Fruit fly (Drosophila melanogaster) whole organism, prepupa: ENCODE results near the gene Fer3HCH.

Source experiments
- Blimp-1 ChIP-seq: fragments of 200-800 bp; sonication (Bioruptor generic); optimal IDR thresholded peaks from 3 replicates; lab custom pipeline; 2017; ENCODE audit warnings: missing biosample characterization, missing genetic modification characterization, mild to moderate bottlenecking, moderate library complexity, missing genetic modification reagents
- CG10631 ChIP-seq: fragments of 200-800 bp; sonication (Bioruptor generic); optimal IDR thresholded peaks from 2 replicates; lab custom pipeline; 2016; ENCODE audit warnings: missing biosample characterization, missing genetic modification characterization
- CG10669 ChIP-seq: fragments of 200-800 bp; sonication (Bioruptor generic); optimal IDR thresholded peaks from 3 replicates; lab custom pipeline; 2018; ENCODE audit warnings: missing biosample characterization, mild to moderate bottlenecking, missing genetic modification characterization, moderate library complexity
- CG11294 ChIP-seq: fragments of 200-800 bp; sonication (Bioruptor generic); IDR thresholded peaks from 2 replicates; pipeline ENCODE4 v1.3.6; 2022; ENCODE audit warnings: missing biosample characterization, missing genetic modification characterization
- CG11762 ChIP-seq: fragments of 200-800 bp; sonication (Bioruptor generic); optimal IDR thresholded peaks from 3 replicates; lab custom pipeline; 2016; ENCODE audit warnings: missing biosample characterization, missing genetic modification characterization; ENCODE audit not compliant: insufficient read depth
- CG11902 ChIP-seq: fragments of 200-800 bp; sonication (Bioruptor generic); optimal IDR thresholded peaks from 3 replicates; lab custom pipeline; 2016; ENCODE audit warnings: missing biosample characterization, missing genetic modification characterization
- CG15336 ChIP-seq: fragments of 200-800 bp; sonication (Bioruptor generic); IDR thresholded peaks from 2 replicates; pipeline ENCODE4 v1.3.6; 2022; ENCODE audit warnings: missing biosample characterization, missing genetic modification characterization
- CG16779 ChIP-seq: fragments of 200-800 bp; sonication (Bioruptor generic); optimal IDR thresholded peaks from 3 replicates; lab custom pipeline; 2017; ENCODE audit warnings: missing biosample characterization, mild to moderate bottlenecking, missing genetic modification characterization
- CG31627 ChIP-seq: fragments of 200-800 bp; sonication (Bioruptor generic); optimal IDR thresholded peaks from 3 replicates; lab custom pipeline; 2016; ENCODE audit warnings: missing biosample characterization, missing genetic modification characterization
- CG32006 ChIP-seq: fragments of 200-800 bp; sonication (Bioruptor generic); optimal IDR thresholded peaks from 3 replicates; lab custom pipeline; 2017; ENCODE audit warnings: missing biosample characterization, mild to moderate bottlenecking, missing genetic modification characterization
- CG34406 ChIP-seq: fragments of 200-800 bp; sonication (Bioruptor generic); optimal IDR thresholded peaks from 3 replicates; lab custom pipeline; 2016; ENCODE audit warnings: missing biosample characterization, missing genetic modification characterization
- CG3919 ChIP-seq: fragments of 200-800 bp; sonication (Bioruptor generic); optimal IDR thresholded peaks from 3 replicates; lab custom pipeline; 2016; ENCODE audit warnings: missing biosample characterization, missing genetic modification characterization
- CG4318 ChIP-seq: fragments of 200-800 bp; sonication (Bioruptor generic); optimal IDR thresholded peaks from 3 replicates; lab custom pipeline; 2017; ENCODE audit warnings: missing biosample characterization, mild to moderate bottlenecking, missing genetic modification characterization
- CG6163 ChIP-seq: fragments of 200-800 bp; sonication (Bioruptor generic); IDR thresholded peaks from 3 replicates; pipeline ENCODE4 v1.3.6; 2022; ENCODE audit warnings: missing biosample characterization, missing genetic modification characterization
- CG6276 ChIP-seq: fragments of 200-800 bp; sonication (Bioruptor generic); optimal IDR thresholded peaks from 2 replicates; lab custom pipeline; 2017; ENCODE audit warnings: missing biosample characterization, mild to moderate bottlenecking, missing genetic modification characterization
- CG6854 ChIP-seq: fragments of 200-800 bp; sonication (Bioruptor generic); optimal IDR thresholded peaks from 2 replicates; lab custom pipeline; 2017; ENCODE audit warnings: missing biosample characterization, mild to moderate bottlenecking, missing genetic modification characterization
- CG8319 ChIP-seq: fragments of 200-800 bp; sonication (Bioruptor generic); optimal IDR thresholded peaks from 3 replicates; lab custom pipeline; 2016; ENCODE audit warnings: missing biosample characterization, missing genetic modification characterization
- CG9139 ChIP-seq: fragments of 200-800 bp; sonication (Bioruptor generic); optimal IDR thresholded peaks from 3 replicates; lab custom pipeline; 2017; ENCODE audit warnings: missing biosample characterization, mild to moderate bottlenecking, missing genetic modification characterization
- Eip75B ChIP-seq: fragments of 200-800 bp; sonication (Bioruptor generic); optimal IDR thresholded peaks from 3 replicates; lab custom pipeline; 2016; ENCODE audit warnings: missing biosample characterization, missing genetic modification characterization
- Eip93F ChIP-seq: fragments of 200-800 bp; sonication (Bioruptor generic); optimal IDR thresholded peaks from 2 replicates; lab custom pipeline; 2016; ENCODE audit warnings: missing biosample characterization, mild to moderate bottlenecking, missing genetic modification characterization
- Ets21C ChIP-seq: fragments of 200-800 bp; sonication (Bioruptor generic); optimal IDR thresholded peaks from 3 replicates; lab custom pipeline; 2016; ENCODE audit warnings: missing biosample characterization, missing genetic modification characterization
- Ets96B ChIP-seq: fragments of 200-800 bp; optimal IDR thresholded peaks from 2 replicates; lab custom pipeline; 2019; ENCODE audit warnings: missing biosample characterization, mild to moderate bottlenecking, missing genetic modification characterization, moderate library complexity
- Gug ChIP-seq: fragments of 200-800 bp; sonication (Bioruptor generic); IDR thresholded peaks from 2 replicates; pipeline ENCODE4 v1.3.6; 2022; ENCODE audit warnings: missing biosample characterization, missing genetic modification characterization
- Hr39 ChIP-seq: fragments of 200-800 bp; sonication (Bioruptor generic); optimal IDR thresholded peaks from 2 replicates; lab custom pipeline; 2016; ENCODE audit warnings: missing biosample characterization, missing genetic modification characterization
- Lpt ChIP-seq: fragments of 200-800 bp; sonication (Bioruptor generic); optimal IDR thresholded peaks from 3 replicates; lab custom pipeline; 2016; ENCODE audit warnings: missing biosample characterization, missing genetic modification characterization
- Met ChIP-seq: fragments of 200-800 bp; sonication (Bioruptor generic); optimal IDR thresholded peaks from 3 replicates; lab custom pipeline; 2016; ENCODE audit warnings: missing biosample characterization, missing genetic modification characterization
- OdsH ChIP-seq: fragments of 200-800 bp; sonication (Bioruptor generic); optimal IDR thresholded peaks from 3 replicates; lab custom pipeline; 2016; ENCODE audit warnings: missing biosample characterization, missing genetic modification characterization
- Smox ChIP-seq: fragments of 200-800 bp; sonication (Bioruptor generic); optimal IDR thresholded peaks from 3 replicates; lab custom pipeline; 2016; ENCODE audit warnings: missing biosample characterization, missing genetic modification characterization
- Sox102F ChIP-seq: fragments of 200-800 bp; sonication (Bioruptor generic); optimal IDR thresholded peaks from 2 replicates; lab custom pipeline; 2016; ENCODE audit warnings: missing biosample characterization, mild to moderate bottlenecking, missing genetic modification characterization
- Sox14 ChIP-seq: fragments of 200-800 bp; sonication (Bioruptor generic); optimal IDR thresholded peaks from 3 replicates; lab custom pipeline; 2016; ENCODE audit warnings: missing biosample characterization, missing genetic modification characterization
- Sox15 ChIP-seq: fragments of 200-800 bp; sonication (Bioruptor generic); optimal IDR thresholded peaks from 3 replicates; lab custom pipeline; 2016; ENCODE audit warnings: missing biosample characterization, missing genetic modification characterization
- achi ChIP-seq: fragments of 200-800 bp; sonication (Bioruptor generic); optimal IDR thresholded peaks from 3 replicates; lab custom pipeline; 2016; ENCODE audit warnings: missing biosample characterization, missing genetic modification characterization
- acj6 ChIP-seq: fragments of 200-800 bp; sonication (Bioruptor generic); optimal IDR thresholded peaks from 3 replicates; lab custom pipeline; 2016; ENCODE audit warnings: missing biosample characterization, missing genetic modification characterization
- cyc ChIP-seq: fragments of 200-800 bp; sonication (Bioruptor generic); optimal IDR thresholded peaks from 3 replicates; lab custom pipeline; 2016; ENCODE audit warnings: missing biosample characterization, missing genetic modification characterization
- dac ChIP-seq: fragments of 200-800 bp; sonication (Bioruptor generic); optimal IDR thresholded peaks from 2 replicates; lab custom pipeline; 2017; ENCODE audit warnings: missing biosample characterization, mild to moderate bottlenecking, missing genetic modification characterization
- eg ChIP-seq: fragments of 200-800 bp; sonication (Bioruptor generic); IDR thresholded peaks from 3 replicates; pipeline ENCODE4 v1.3.6; 2022; ENCODE audit warnings: missing biosample characterization, missing genetic modification characterization
- fd59A ChIP-seq: fragments of 200-800 bp; sonication (Bioruptor generic); optimal IDR thresholded peaks from 2 replicates; lab custom pipeline; 2017; ENCODE audit warnings: missing biosample characterization, mild to moderate bottlenecking, missing genetic modification characterization, missing genetic modification reagents
- fkh ChIP-seq: fragments of 200-800 bp; sonication (Bioruptor generic); optimal IDR thresholded peaks from 3 replicates; lab custom pipeline; 2017; ENCODE audit warnings: missing biosample characterization, mild to moderate bottlenecking, missing genetic modification characterization, moderate library complexity
- lz ChIP-seq: fragments of 200-800 bp; sonication (Bioruptor generic); optimal IDR thresholded peaks from 3 replicates; lab custom pipeline; 2016; ENCODE audit warnings: missing biosample characterization, missing genetic modification characterization
- net ChIP-seq: fragments of 200-800 bp; sonication (Bioruptor generic); optimal IDR thresholded peaks from 3 replicates; lab custom pipeline; 2016; ENCODE audit warnings: missing biosample characterization, missing genetic modification characterization
- pdm3 ChIP-seq: fragments of 200-800 bp; sonication (Bioruptor generic); optimal IDR thresholded peaks from 3 replicates; lab custom pipeline; 2016; ENCODE audit warnings: missing biosample characterization, missing genetic modification characterization
- salr ChIP-seq, 2 experiments: fragments of 200-800 bp; sonication (Bioruptor generic); optimal IDR thresholded peaks; 3 replicates each; lab custom pipeline; 2016 to 2018; ENCODE audit warnings: missing biosample characterization in 2 of 2, missing genetic modification characterization in 2 of 2, mild to moderate bottlenecking in 1 of 2
- spab ChIP-seq: fragments of 200-800 bp; sonication (Bioruptor generic); optimal IDR thresholded peaks from 2 replicates; lab custom pipeline; 2017; ENCODE audit warnings: missing biosample characterization, mild to moderate bottlenecking, missing genetic modification characterization, missing genetic modification reagents
- svp ChIP-seq: fragments of 200-800 bp; sonication (Bioruptor generic); peaks from one replicate; lab custom pipeline; 2016; ENCODE audit warnings: missing biosample characterization, missing genetic modification characterization
- topi ChIP-seq: fragments of 200-800 bp; sonication (Bioruptor generic); optimal IDR thresholded peaks from 3 replicates; lab custom pipeline; 2016; ENCODE audit warnings: missing biosample characterization, missing genetic modification characterization
- vri ChIP-seq: fragments of 200-800 bp; sonication (Bioruptor generic); optimal IDR thresholded peaks from 3 replicates; lab custom pipeline; 2016; ENCODE audit warnings: missing biosample characterization, mild to moderate bottlenecking, missing genetic modification characterization

Gene Fer3HCH

dm6 chrX:13099919-13100318 is 8.1 kb downstream of the Fer3HCH start (continued):
- TF ChIP-seq CG6163 (GFP tag; lab: Robert Waterston, UW) (peak; percentile 84), pdm3 (GFP tag; lab: Kevin White, UChicago) (peak; percentile 40), svp (GFP tag; lab: Kevin White, UChicago) (peak; percentile 84), CG10669 (GFP tag; lab: Kevin White, UChicago) (peak; percentile 36), salr (GFP tag; optimal IDR thresholded peaks at IDR 0.05; lab: Kevin White, UChicago) (peak in 1 of 2 experiments; percentile 8), Ets21C (GFP tag; lab: Kevin White, UChicago) (peak; percentile 27), Eip75B (GFP tag; lab: Kevin White, UChicago) (peak; percentile 13), CG31627 (GFP tag; lab: Kevin White, UChicago) (peak; percentile 41), CG3919 (GFP tag; lab: Kevin White, UChicago) (peak; percentile 62), CG11762 (GFP tag; lab: Kevin White, UChicago) (no peak), CG4318 (GFP tag; lab: Kevin White, UChicago) (no peak), Blimp-1 (GFP tag; lab: Kevin White, UChicago) (peak; percentile 48), Sox102F (GFP tag; lab: Kevin White, UChicago) (peak; percentile 59), topi (GFP tag; lab: Kevin White, UChicago) (peak; percentile 73), CG15336 (GFP tag; lab: Robert Waterston, UW) (peak; percentile 65), lz (GFP tag; lab: Kevin White, UChicago) (peak; percentile 68), Sox15 (GFP tag; lab: Kevin White, UChicago) (peak; percentile 45), cyc (GFP tag; lab: Kevin White, UChicago) (peak; percentile 43), CG6276 (GFP tag; lab: Kevin White, UChicago) (peak; percentile 6), Hr39 (GFP tag; lab: Kevin White, UChicago) (peak; percentile 46), Lpt (GFP tag; lab: Kevin White, UChicago) (peak; percentile 1), CG9139 (GFP tag; lab: Kevin White, UChicago) (no peak), Met (peak; percentile 43), CG11294 (GFP tag; lab: Robert Waterston, UW) (peak; percentile 56; the same call in 1 of the 2 replicates), OdsH (GFP tag; lab: Kevin White, UChicago) (peak; percentile 60), CG6854 (GFP tag; lab: Kevin White, UChicago) (peak; percentile 63), CG8319 (GFP tag; lab: Kevin White, UChicago) (peak; percentile 26), spab (peak; percentile 11)
- TF ChIP-seq, all 60 proteins: peak for 48

dm6 chrX:13094085-13094764 is 13.8 kb downstream of the Fer3HCH start, which contains the start of gene CG2200:
TSS of gene CG2200 (plus strand) at chrX:13094299.
- peak; percentile 72 for TF ChIP-seq cyc (GFP tag; lab: Kevin White, UChicago)
- TF ChIP-seq Smox (GFP tag; lab: Kevin White, UChicago): peak; percentile 77
- TF ChIP-seq fd59A: no peak
- peak; percentile 74 for TF ChIP-seq eg
- peak; percentile 66 for TF ChIP-seq net (GFP tag; lab: Kevin White, UChicago)
- TF ChIP-seq CG9139 (GFP tag; lab: Kevin White, UChicago): no peak
- peak; percentile 35 for TF ChIP-seq CG11902 (GFP tag; lab: Kevin White, UChicago)
- TF ChIP-seq acj6: peak; percentile 70
- peak; percentile 63 for TF ChIP-seq CG15336 (GFP tag; lab: Robert Waterston, UW)
- TF ChIP-seq Sox15 (GFP tag; lab: Kevin White, UChicago): peak; percentile 62
- TF ChIP-seq Ets96B (tag; lab: Kevin White, UChicago): peak; percentile 39
- peak; percentile 50 for TF ChIP-seq fkh (GFP tag; lab: Kevin White, UChicago)
- TF ChIP-seq Hr39 (GFP tag; lab: Kevin White, UChicago): peak; percentile 72
- TF ChIP-seq CG11762 (GFP tag; lab: Kevin White, UChicago): peak; percentile 44
- peak; percentile 64 for TF ChIP-seq CG10631
- TF ChIP-seq spab: no peak
- TF ChIP-seq CG31627 (GFP tag; lab: Kevin White, UChicago): peak; percentile 74
- peak; percentile 8 for TF ChIP-seq dac (GFP tag; lab: Kevin White, UChicago)
- TF ChIP-seq Lpt (GFP tag; lab: Kevin White, UChicago): peak; percentile 13
- peak; percentile 53 for TF ChIP-seq Gug (GFP tag; lab: Robert Waterston, UW)
- no peak for TF ChIP-seq Eip93F (GFP tag; lab: Kevin White, UChicago)
- peak; percentile 76 for TF ChIP-seq Sox14 (GFP tag; lab: Kevin White, UChicago)
- peak; percentile 73 for TF ChIP-seq Met
- TF ChIP-seq CG4318 (GFP tag; lab: Kevin White, UChicago): no peak
- peak; percentile 68 for TF ChIP-seq vri (GFP tag; lab: Kevin White, UChicago)
- no peak for TF ChIP-seq CG16779 (tag; lab: Kevin White, UChicago)
- peak; percentile 69 for TF ChIP-seq achi (GFP tag; lab: Kevin White, UChicago)
- peak; percentile 72 for TF ChIP-seq CG3919 (GFP tag; lab: Kevin White, UChicago)
- peak; percentile 78 for TF ChIP-seq lz (GFP tag; lab: Kevin White, UChicago)
- TF ChIP-seq CG32006 (GFP tag; lab: Kevin White, UChicago): peak; percentile 58
- peak; percentile 60 for TF ChIP-seq CG34406 (GFP tag; lab: Kevin White, UChicago)
